Worm (Caenorhabditis elegans) whole organism, mixed stage, embryonic: ENCODE data around the gene srj-44.

Experiments
- M03D4.4 ChIP-seq: sonication (generic microtip); optimal IDR thresholded peaks from 2 replicates; lab custom pipeline; 2017; ENCODE audit warnings: mild to moderate bottlenecking, missing genetic modification characterization, missing compliant biosample characterization
- ceh-39 ChIP-seq: fragments of 150-350 bp; optimal IDR thresholded peaks from 2 replicates; lab custom pipeline; 2014; ENCODE audit warnings: missing biosample characterization, missing genetic modification characterization
- ceh-43 ChIP-seq: fragments of 200-800 bp; sonication (Bioruptor generic); optimal IDR thresholded peaks from 2 replicates; lab custom pipeline; 2018; ENCODE audit warnings: mild to moderate bottlenecking, missing genetic modification characterization, moderate library complexity, missing compliant biosample characterization
- ceh-83 ChIP-seq: fragments of 200-800 bp; sonication (Bioruptor generic); optimal IDR thresholded peaks from 2 replicates; lab custom pipeline; 2018; ENCODE audit warnings: mild to moderate bottlenecking, missing genetic modification characterization, missing compliant biosample characterization
- ces-1 ChIP-seq: fragments of 150-350 bp; optimal IDR thresholded peaks from 2 replicates; lab custom pipeline; 2014; ENCODE audit warnings: missing biosample characterization, missing genetic modification reagents, missing genetic modification characterization
- cnd-1 ChIP-seq: fragments of 200-800 bp; sonication (Bioruptor generic); optimal IDR thresholded peaks from 2 replicates; lab custom pipeline; 2018; ENCODE audit warnings: mild to moderate bottlenecking, missing genetic modification characterization, missing compliant biosample characterization
- drap-1 ChIP-seq: fragments of 200-800 bp; sonication (Bioruptor generic); optimal IDR thresholded peaks from 3 replicates; lab custom pipeline; 2018; ENCODE audit warnings: mild to moderate bottlenecking, missing genetic modification characterization, missing compliant biosample characterization
- elt-1 ChIP-seq: sonication (generic microtip); optimal IDR thresholded peaks from 2 replicates; lab custom pipeline; 2017; ENCODE audit warnings: missing genetic modification characterization, mild to moderate bottlenecking, missing compliant biosample characterization, antibody characterized with exemption, moderate library complexity, borderline replicate concordance; ENCODE audit not compliant: insufficient read depth
- elt-3 ChIP-seq: fragments of 150-350 bp; optimal IDR thresholded peaks from 2 replicates; lab custom pipeline; 2014; ENCODE audit warnings: missing biosample characterization, missing genetic modification characterization
- flh-1 ChIP-seq: fragments of 200-800 bp; sonication (Bioruptor generic); optimal IDR thresholded peaks from 2 replicates; lab custom pipeline; 2018; ENCODE audit warnings: mild to moderate bottlenecking, missing genetic modification characterization, moderate library complexity, missing compliant biosample characterization
- ham-2 ChIP-seq: fragments of 200-800 bp; sonication (Bioruptor generic); optimal IDR thresholded peaks from 2 replicates; lab custom pipeline; 2018; ENCODE audit warnings: mild to moderate bottlenecking, missing genetic modification characterization, missing compliant biosample characterization
- hlh-1 ChIP-seq: fragments of 150-350 bp; optimal IDR thresholded peaks from 2 replicates; lab custom pipeline; 2014; ENCODE audit warnings: missing biosample characterization, missing genetic modification reagents, missing genetic modification characterization
- lin-13 ChIP-seq: fragments of 150-350 bp; optimal IDR thresholded peaks from 2 replicates; lab custom pipeline; 2014; ENCODE audit warnings: missing biosample characterization, missing genetic modification characterization
- lin-32 ChIP-seq: fragments of 200-800 bp; sonication (Bioruptor generic); optimal IDR thresholded peaks from 2 replicates; lab custom pipeline; 2018; ENCODE audit warnings: mild to moderate bottlenecking, missing genetic modification characterization, missing compliant biosample characterization
- mab-5 ChIP-seq: fragments of 150-350 bp; optimal IDR thresholded peaks from 2 replicates; lab custom pipeline; 2014; ENCODE audit warnings: missing biosample characterization, missing genetic modification characterization
- mep-1 ChIP-seq: fragments of 150-350 bp; optimal IDR thresholded peaks from 2 replicates; lab custom pipeline; 2017; ENCODE audit warnings: missing biosample characterization, missing genetic modification reagents, missing genetic modification characterization, inconsistent platforms
- mls-2 ChIP-seq: sonication (generic microtip); optimal IDR thresholded peaks from 2 replicates; lab custom pipeline; 2016; ENCODE audit warnings: mild to moderate bottlenecking, missing genetic modification characterization, moderate library complexity, missing compliant biosample characterization
- nhr-12 ChIP-seq: fragments of 150-350 bp; optimal IDR thresholded peaks from 2 replicates; lab custom pipeline; 2014; ENCODE audit warnings: missing biosample characterization, missing genetic modification characterization
- nhr-2 ChIP-seq: fragments of 150-350 bp; optimal IDR thresholded peaks from 2 replicates; lab custom pipeline; 2014; ENCODE audit warnings: missing biosample characterization, missing genetic modification characterization
- pha-4 ChIP-seq: fragments of 150-350 bp; optimal IDR thresholded peaks from 2 replicates; lab custom pipeline; 2018; ENCODE audit warnings: missing biosample characterization, missing genetic modification reagents, missing genetic modification characterization
- sem-2 ChIP-seq: fragments of 200-800 bp; sonication (Bioruptor generic); optimal IDR thresholded peaks from 2 replicates; lab custom pipeline; 2018; ENCODE audit warnings: mild to moderate bottlenecking, missing genetic modification characterization, missing compliant biosample characterization
- snpc-4 ChIP-seq: fragments of 150-350 bp; optimal IDR thresholded peaks from 2 replicates; lab custom pipeline; 2014; ENCODE audit warnings: missing biosample characterization, missing genetic modification characterization
- tbx-8 ChIP-seq: fragments of 200-800 bp; sonication (Bioruptor generic); optimal IDR thresholded peaks from 2 replicates; lab custom pipeline; 2018; ENCODE audit warnings: mild to moderate bottlenecking, missing genetic modification characterization, moderate library complexity, missing compliant biosample characterization
- unc-120 ChIP-seq: sonication (generic microtip); optimal IDR thresholded peaks from 2 replicates; lab custom pipeline; 2017; ENCODE audit warnings: missing genetic modification characterization, missing compliant biosample characterization; ENCODE audit not compliant: poor library complexity, severe bottlenecking
- unc-39 ChIP-seq: fragments of 150-350 bp; optimal IDR thresholded peaks from 2 replicates; lab custom pipeline; 2014; ENCODE audit warnings: missing biosample characterization, missing genetic modification characterization
- unc-62 ChIP-seq: fragments of 150-350 bp; optimal IDR thresholded peaks from 2 replicates; lab custom pipeline; 2014; ENCODE audit warnings: missing biosample characterization, missing genetic modification reagents, missing genetic modification characterization
- zip-8 ChIP-seq: fragments of 150-350 bp; optimal IDR thresholded peaks from 2 replicates; lab custom pipeline; 2014; ENCODE audit warnings: missing biosample characterization, missing genetic modification characterization

Gene srj-44

DNA sequence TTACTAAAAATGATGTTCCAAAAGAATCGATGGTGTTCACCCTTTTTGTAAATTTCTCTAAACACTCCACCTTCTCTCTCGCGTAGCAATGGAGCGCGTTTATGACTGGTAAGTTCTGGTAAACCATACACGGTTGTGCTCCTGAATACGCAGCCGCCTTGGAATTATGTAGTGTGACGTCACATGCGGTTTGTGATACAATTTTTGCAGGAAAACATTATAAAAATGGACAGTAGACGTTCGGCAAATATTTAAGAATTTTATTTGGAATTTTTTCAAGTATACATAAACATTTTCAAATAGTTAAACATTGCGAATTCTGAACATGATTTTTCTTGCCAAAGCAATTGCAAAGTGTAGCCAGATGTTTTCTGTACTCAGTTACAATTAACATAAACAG lies 31.8 kb upstream of the srj-44 start, which contains the start of gene F37B4.10:
TSS of gene F37B4.10 (minus strand) at position 101 of the 400 bp plus-strand sequence.
- TF ChIP-seq tbx-8 (GFP tag; lab: Kevin White, UChicago) (no peak), mep-1 (tag; lab: Kevin White, UChicago) (peak; percentile 8), zip-8 (peak; percentile 31)

- TF ChIP-seq snpc-4 (tag; lab: Kevin White, UChicago): no peak
Measured at ce11 chrV:2876188-2876831, 30.6 kb upstream of the srj-44 start.

DNA sequence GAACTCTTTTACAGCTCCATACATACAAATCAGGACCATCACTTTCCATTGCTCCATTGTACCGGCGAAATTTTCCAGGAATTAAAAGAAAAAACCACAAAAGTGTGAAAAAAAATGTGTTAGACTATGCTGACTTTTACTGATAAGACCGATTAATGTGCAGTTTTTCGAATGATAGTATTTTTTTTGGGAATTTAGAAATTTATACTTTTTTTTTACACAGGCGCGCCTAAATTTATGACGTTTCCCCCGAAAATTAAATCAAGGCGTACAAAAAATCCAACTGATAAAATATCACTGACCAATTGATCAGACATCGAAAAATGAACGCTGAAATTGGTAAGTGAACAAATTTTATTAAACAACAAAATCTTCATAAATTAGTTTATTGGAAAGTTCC lies 29.8 kb upstream of the srj-44 start, which contains the start of gene folt-2:
TSS of gene folt-2 (minus strand) at position 179 of the 400 bp plus-strand sequence.
- TF ChIP-seq pha-4 (tag; lab: Kevin White, UChicago) (no peak), hlh-1 (tag; lab: Kevin White, UChicago) (no peak), ceh-39 (tag; lab: Kevin White, UChicago) (no peak), unc-120 (no peak), drap-1 (GFP tag; lab: Kevin White, UChicago) (no peak), elt-3 (tag; lab: Kevin White, UChicago) (no peak), elt-1 (tag; lab: Kevin White, UChicago) (no peak), nhr-2 (tag; lab: Kevin White, UChicago) (no peak), mep-1 (tag; lab: Kevin White, UChicago) (no peak), tbx-8 (GFP tag; lab: Kevin White, UChicago) (no peak), ceh-83 (no peak)
- TF ChIP-seq, all 35 proteins: peak for 0

- TF ChIP-seq ceh-39 (tag; lab: Kevin White, UChicago) (no peak), ham-2 (GFP tag; lab: Kevin White, UChicago) (no peak), hlh-1 (tag; lab: Kevin White, UChicago) (no peak), lin-32 (GFP tag; lab: Kevin White, UChicago) (no peak), flh-1 (GFP tag; lab: Kevin White, UChicago) (no peak)
Measured at ce11 chrV:2872947-2873346, 27.3 kb upstream of the srj-44 start.

DNA sequence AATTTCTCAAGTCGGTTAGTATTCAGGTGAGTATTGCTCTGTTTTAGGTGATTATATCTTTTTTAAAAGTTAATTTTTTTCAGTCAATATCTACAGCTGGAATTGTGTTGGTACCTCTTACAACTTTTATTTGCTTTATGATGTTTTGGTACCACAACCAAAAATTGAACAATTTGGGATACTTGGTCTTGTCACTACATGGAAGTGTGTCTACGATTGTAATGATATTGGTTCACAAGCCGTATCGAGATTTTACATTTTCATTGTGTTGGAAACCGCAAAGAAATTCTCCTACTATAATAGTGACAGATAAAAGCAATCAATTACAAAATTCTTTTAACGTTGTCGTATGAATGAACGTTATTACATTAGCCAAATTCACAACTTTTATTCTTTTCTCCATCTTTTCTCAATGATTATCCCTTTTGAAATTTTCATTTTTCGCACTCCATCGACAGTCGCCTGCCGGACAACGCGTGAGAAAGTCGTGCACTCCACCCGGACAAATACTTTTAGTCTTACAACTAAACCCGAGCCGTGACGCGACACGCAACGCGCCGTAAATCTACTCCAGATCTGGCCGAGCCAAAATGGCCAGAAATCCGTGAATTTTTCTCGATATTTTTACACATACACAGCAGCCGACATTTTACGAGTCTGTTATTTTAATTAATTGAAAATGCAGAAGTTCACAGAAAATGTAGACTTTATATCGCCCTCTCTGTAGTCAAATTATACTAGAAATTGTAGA lies 26.3 kb upstream of the srj-44 start:
- no peak for TF ChIP-seq elt-3 (tag; lab: Kevin White, UChicago)
- no peak for TF ChIP-seq nhr-12 (tag; lab: Kevin White, UChicago)
- no peak for TF ChIP-seq unc-120
- no peak for TF ChIP-seq ceh-43 (GFP tag; lab: Kevin White, UChicago)
- TF ChIP-seq snpc-4 (tag; lab: Kevin White, UChicago): no peak
- TF ChIP-seq unc-39: no peak
- no peak for TF ChIP-seq hlh-1 (tag; lab: Kevin White, UChicago)
- no peak for TF ChIP-seq sem-2 (GFP tag; lab: Kevin White, UChicago)
- no peak for TF ChIP-seq unc-62 (GFP tag; lab: Kevin White, UChicago)
- TF ChIP-seq, all 35 proteins: peak for 0

- TF ChIP-seq ces-1 (GFP tag; lab: Kevin White, UChicago): no peak
- no peak for TF ChIP-seq lin-13 (tag; lab: Kevin White, UChicago)
- TF ChIP-seq mls-2: no peak
- no peak for TF ChIP-seq ceh-43 (GFP tag; lab: Kevin White, UChicago)
- TF ChIP-seq tbx-8 (GFP tag; lab: Kevin White, UChicago): no peak
- no peak for TF ChIP-seq cnd-1 (tag; lab: Kevin White, UChicago)
- no peak for TF ChIP-seq M03D4.4 (tag; lab: Kevin White, UChicago)
- TF ChIP-seq zip-8: no peak
- TF ChIP-seq mab-5 (tag; lab: Kevin White, UChicago): no peak
Measured at ce11 chrV:2870127-2870526, 24.5 kb upstream of the srj-44 start, which contains the start of gene srh-243. srh-243 (plus strand) TSS chrV:2870427.
